Worm (Caenorhabditis elegans) whole organism, mixed stage, embryonic: ENCODE results near the gene spp-8.

ENCODE experiments used
- M03D4.4 ChIP-seq: sonication (generic microtip); optimal IDR thresholded peaks from 2 replicates; lab custom pipeline; 2017; ENCODE audit warnings: mild to moderate bottlenecking, missing genetic modification characterization, missing compliant biosample characterization
- bed-3 ChIP-seq: fragments of 200-800 bp; sonication (Bioruptor generic); optimal IDR thresholded peaks from 3 replicates; lab custom pipeline; 2018; ENCODE audit warnings: mild to moderate bottlenecking, missing genetic modification characterization, moderate library complexity, missing compliant biosample characterization
- blmp-1 ChIP-seq: fragments of 150-350 bp; optimal IDR thresholded peaks from 2 replicates; lab custom pipeline; 2014; ENCODE audit warnings: missing biosample characterization, missing genetic modification characterization
- ceh-39 ChIP-seq: fragments of 150-350 bp; optimal IDR thresholded peaks from 2 replicates; lab custom pipeline; 2014; ENCODE audit warnings: missing biosample characterization, missing genetic modification characterization
- ceh-43 ChIP-seq: fragments of 200-800 bp; sonication (Bioruptor generic); optimal IDR thresholded peaks from 2 replicates; lab custom pipeline; 2018; ENCODE audit warnings: mild to moderate bottlenecking, missing genetic modification characterization, moderate library complexity, missing compliant biosample characterization
- ceh-83 ChIP-seq: fragments of 200-800 bp; sonication (Bioruptor generic); optimal IDR thresholded peaks from 2 replicates; lab custom pipeline; 2018; ENCODE audit warnings: mild to moderate bottlenecking, missing genetic modification characterization, missing compliant biosample characterization
- ces-1 ChIP-seq: fragments of 150-350 bp; optimal IDR thresholded peaks from 2 replicates; lab custom pipeline; 2014; ENCODE audit warnings: missing biosample characterization, missing genetic modification reagents, missing genetic modification characterization
- cnd-1 ChIP-seq: fragments of 200-800 bp; sonication (Bioruptor generic); optimal IDR thresholded peaks from 2 replicates; lab custom pipeline; 2018; ENCODE audit warnings: mild to moderate bottlenecking, missing genetic modification characterization, missing compliant biosample characterization
- drap-1 ChIP-seq: fragments of 200-800 bp; sonication (Bioruptor generic); optimal IDR thresholded peaks from 3 replicates; lab custom pipeline; 2018; ENCODE audit warnings: mild to moderate bottlenecking, missing genetic modification characterization, missing compliant biosample characterization
- elt-1 ChIP-seq: sonication (generic microtip); optimal IDR thresholded peaks from 2 replicates; lab custom pipeline; 2017; ENCODE audit warnings: missing genetic modification characterization, mild to moderate bottlenecking, missing compliant biosample characterization, antibody characterized with exemption, moderate library complexity, borderline replicate concordance; ENCODE audit not compliant: insufficient read depth
- elt-3 ChIP-seq: fragments of 150-350 bp; optimal IDR thresholded peaks from 2 replicates; lab custom pipeline; 2014; ENCODE audit warnings: missing biosample characterization, missing genetic modification characterization
- flh-1 ChIP-seq: fragments of 200-800 bp; sonication (Bioruptor generic); optimal IDR thresholded peaks from 2 replicates; lab custom pipeline; 2018; ENCODE audit warnings: mild to moderate bottlenecking, missing genetic modification characterization, moderate library complexity, missing compliant biosample characterization
- lsy-2 ChIP-seq: fragments of 150-350 bp; optimal IDR thresholded peaks from 2 replicates; lab custom pipeline; 2014; ENCODE audit warnings: missing biosample characterization, missing genetic modification characterization
- mab-5 ChIP-seq: fragments of 150-350 bp; optimal IDR thresholded peaks from 2 replicates; lab custom pipeline; 2014; ENCODE audit warnings: missing biosample characterization, missing genetic modification characterization
- mep-1 ChIP-seq: fragments of 150-350 bp; optimal IDR thresholded peaks from 2 replicates; lab custom pipeline; 2017; ENCODE audit warnings: missing biosample characterization, missing genetic modification reagents, missing genetic modification characterization, inconsistent platforms
- nhr-12 ChIP-seq: fragments of 150-350 bp; optimal IDR thresholded peaks from 2 replicates; lab custom pipeline; 2014; ENCODE audit warnings: missing biosample characterization, missing genetic modification characterization
- nhr-2 ChIP-seq: fragments of 150-350 bp; optimal IDR thresholded peaks from 2 replicates; lab custom pipeline; 2014; ENCODE audit warnings: missing biosample characterization, missing genetic modification characterization
- nhr-28 ChIP-seq: fragments of 150-350 bp; optimal IDR thresholded peaks from 2 replicates; lab custom pipeline; 2014; ENCODE audit warnings: missing biosample characterization, missing genetic modification characterization
- nhr-76 ChIP-seq: sonication (generic microtip); optimal IDR thresholded peaks from 2 replicates; lab custom pipeline; 2017; ENCODE audit warnings: missing biosample characterization, missing genetic modification characterization
- pha-4 ChIP-seq: fragments of 150-350 bp; optimal IDR thresholded peaks from 2 replicates; lab custom pipeline; 2018; ENCODE audit warnings: missing biosample characterization, missing genetic modification reagents, missing genetic modification characterization
- sem-2 ChIP-seq: fragments of 200-800 bp; sonication (Bioruptor generic); optimal IDR thresholded peaks from 2 replicates; lab custom pipeline; 2018; ENCODE audit warnings: mild to moderate bottlenecking, missing genetic modification characterization, missing compliant biosample characterization
- snpc-4 ChIP-seq: fragments of 150-350 bp; optimal IDR thresholded peaks from 2 replicates; lab custom pipeline; 2014; ENCODE audit warnings: missing biosample characterization, missing genetic modification characterization
- tbx-8 ChIP-seq: fragments of 200-800 bp; sonication (Bioruptor generic); optimal IDR thresholded peaks from 2 replicates; lab custom pipeline; 2018; ENCODE audit warnings: mild to moderate bottlenecking, missing genetic modification characterization, moderate library complexity, missing compliant biosample characterization
- unc-120 ChIP-seq: sonication (generic microtip); optimal IDR thresholded peaks from 2 replicates; lab custom pipeline; 2017; ENCODE audit warnings: missing genetic modification characterization, missing compliant biosample characterization; ENCODE audit not compliant: poor library complexity, severe bottlenecking
- unc-39 ChIP-seq: fragments of 150-350 bp; optimal IDR thresholded peaks from 2 replicates; lab custom pipeline; 2014; ENCODE audit warnings: missing biosample characterization, missing genetic modification characterization
- unc-62 ChIP-seq: fragments of 150-350 bp; optimal IDR thresholded peaks from 2 replicates; lab custom pipeline; 2014; ENCODE audit warnings: missing biosample characterization, missing genetic modification reagents, missing genetic modification characterization
- zip-8 ChIP-seq: fragments of 150-350 bp; optimal IDR thresholded peaks from 2 replicates; lab custom pipeline; 2014; ENCODE audit warnings: missing biosample characterization, missing genetic modification characterization
- ztf-11 ChIP-seq: fragments of 150-350 bp; optimal IDR thresholded peaks from 2 replicates; lab custom pipeline; 2014; ENCODE audit warnings: missing biosample characterization, missing genetic modification characterization

The spp-8 gene

DNA sequence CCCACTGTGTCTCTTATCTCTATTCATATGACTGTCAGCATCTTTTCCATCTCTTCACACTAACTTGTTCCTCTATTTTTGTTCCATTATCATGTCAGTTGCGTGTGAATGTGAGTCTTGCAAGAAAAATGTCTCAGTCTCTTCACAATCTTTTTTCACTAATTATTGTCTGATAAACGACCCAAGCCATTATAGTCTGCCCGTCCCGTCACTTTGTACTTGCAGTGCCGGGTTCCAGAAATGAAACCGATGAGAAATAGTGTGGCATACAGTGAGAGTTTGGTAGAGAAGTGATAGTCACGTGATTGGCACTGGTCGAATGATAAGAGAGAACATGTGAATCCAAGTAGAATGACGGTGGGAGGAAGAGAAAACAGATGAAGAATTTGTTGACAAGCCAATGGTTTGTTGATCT is 46.1 kb downstream of the spp-8 start:
- TF ChIP-seq unc-62 (GFP tag; lab: Kevin White, UChicago) (peak; percentile 35), unc-120 (tag; lab: Kevin White, UChicago) (peak; percentile 22), pha-4 (tag; lab: Kevin White, UChicago) (no peak), elt-3 (tag; lab: Kevin White, UChicago) (peak; percentile 69), blmp-1 (tag; lab: Kevin White, UChicago) (no peak), nhr-2 (no peak)

DNA sequence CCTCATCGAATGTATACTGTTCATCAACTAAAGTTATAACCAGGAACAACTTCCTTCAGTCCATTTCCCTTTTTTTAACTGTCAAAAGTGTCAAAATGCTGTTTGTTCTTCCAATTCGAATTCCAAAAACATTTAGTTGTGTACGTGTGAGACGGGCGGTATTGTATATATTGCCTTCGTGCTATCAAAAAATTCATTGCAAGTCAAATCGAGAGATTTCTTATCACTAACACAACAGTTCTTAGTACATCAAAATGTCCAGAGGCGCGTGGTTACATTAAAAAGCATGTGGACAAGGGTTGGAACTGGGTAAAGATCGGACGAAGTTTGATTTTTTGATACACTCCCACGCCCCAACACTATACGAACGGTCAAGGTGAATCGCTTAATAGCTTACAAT is 46.9 kb downstream of the spp-8 start:
- no peak for TF ChIP-seq nhr-12 (tag; lab: Kevin White, UChicago)
- TF ChIP-seq unc-39: no peak
- TF ChIP-seq mep-1: no peak
- TF ChIP-seq ces-1: no peak
- TF ChIP-seq ceh-43 (GFP tag; lab: Kevin White, UChicago): no peak
- TF ChIP-seq ceh-39: no peak
- no peak for TF ChIP-seq unc-62 (GFP tag; lab: Kevin White, UChicago)
- no peak for TF ChIP-seq bed-3 (GFP tag; lab: Kevin White, UChicago)

- TF ChIP-seq cnd-1 (tag; lab: Kevin White, UChicago) (no peak), ztf-11 (no peak), blmp-1 (tag; lab: Kevin White, UChicago) (no peak), nhr-28 (tag; lab: Kevin White, UChicago) (no peak), zip-8 (tag; lab: Kevin White, UChicago) (no peak), unc-39 (no peak), sem-2 (no peak), ces-1 (no peak), mab-5 (tag; lab: Kevin White, UChicago) (no peak), elt-3 (tag; lab: Kevin White, UChicago) (no peak), drap-1 (GFP tag; lab: Kevin White, UChicago) (no peak), tbx-8 (GFP tag; lab: Kevin White, UChicago) (no peak), nhr-2 (no peak), ceh-83 (GFP tag; lab: Kevin White, UChicago) (no peak), ceh-39 (no peak), bed-3 (GFP tag; lab: Kevin White, UChicago) (no peak), elt-1 (no peak), unc-62 (GFP tag; lab: Kevin White, UChicago) (no peak), flh-1 (GFP tag; lab: Kevin White, UChicago) (no peak)
These were observed 47.6 kb downstream of the spp-8 start for ce11 chrIV:8529039-8529438.

DNA sequence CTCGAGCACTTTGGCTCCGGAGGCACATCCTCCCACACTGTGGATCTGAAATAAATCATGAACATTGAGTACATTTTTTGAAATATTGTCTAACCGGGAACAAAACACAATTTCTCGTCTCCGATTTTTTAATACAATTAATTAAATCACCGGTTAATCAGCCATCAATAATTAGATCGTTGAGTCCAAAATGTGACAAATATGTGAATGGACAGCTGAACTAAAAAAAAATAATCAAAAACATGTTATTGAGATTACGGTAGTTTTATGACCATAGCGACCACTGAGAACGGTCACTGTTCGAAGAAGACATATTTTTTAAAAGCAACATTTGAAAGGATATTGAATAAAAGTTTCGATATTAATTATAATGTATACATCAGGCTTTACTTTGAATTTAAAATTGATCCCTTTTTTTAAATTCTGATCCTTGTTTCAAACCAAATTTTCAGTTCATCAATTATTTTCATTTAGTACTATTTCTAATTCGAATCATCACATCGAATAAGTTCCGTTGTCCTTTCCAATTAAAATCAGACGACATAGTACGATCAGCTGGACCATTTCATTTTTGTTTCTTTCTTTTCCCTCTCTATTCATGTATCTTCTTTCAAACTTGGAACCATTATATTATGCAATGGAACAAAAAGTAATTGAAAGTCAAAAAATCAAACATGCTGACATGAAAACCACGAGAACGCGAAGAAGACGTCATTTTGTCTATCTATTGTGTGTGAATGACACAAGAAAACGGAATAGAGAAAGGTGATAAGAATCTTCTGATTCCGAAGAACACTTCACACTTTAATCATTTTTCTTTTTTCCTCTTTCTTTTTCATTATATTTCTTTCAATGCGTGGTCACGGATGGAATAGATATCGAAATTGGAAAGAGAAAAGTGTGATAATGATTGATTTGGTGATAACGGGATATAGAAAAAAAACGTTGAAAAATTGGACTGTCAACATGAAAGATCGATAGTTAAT is 48.9 kb downstream of the spp-8 start:
- no peak for TF ChIP-seq nhr-2
- TF ChIP-seq blmp-1 (tag; lab: Kevin White, UChicago): peak; percentile 61
- peak; percentile 84 for TF ChIP-seq elt-3 (tag; lab: Kevin White, UChicago)

DNA sequence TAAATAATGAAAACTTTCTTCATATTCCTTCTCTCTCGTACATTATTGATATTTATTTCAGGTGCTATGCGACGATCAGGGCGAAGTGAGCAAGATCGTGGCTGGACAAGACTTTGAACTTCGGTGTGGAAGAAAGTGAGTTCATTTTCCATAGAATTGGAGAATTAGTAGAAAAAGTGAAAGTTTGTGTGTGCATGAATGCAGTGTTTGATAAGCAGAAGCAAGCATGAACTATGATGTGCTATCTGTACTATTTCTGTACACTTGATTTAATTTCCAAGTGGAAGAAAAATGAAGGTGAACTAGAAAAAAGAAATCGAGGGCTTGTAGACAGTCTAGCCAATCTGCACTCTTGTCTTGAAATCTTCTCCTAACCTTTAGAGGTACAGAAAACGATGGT is 50.6 kb downstream of the spp-8 start:
- TF ChIP-seq nhr-12 (tag; lab: Kevin White, UChicago) (no peak), M03D4.4 (no peak), ceh-43 (GFP tag; lab: Kevin White, UChicago) (no peak), nhr-28 (tag; lab: Kevin White, UChicago) (no peak), flh-1 (GFP tag; lab: Kevin White, UChicago) (no peak), ztf-11 (no peak), unc-39 (no peak), zip-8 (tag; lab: Kevin White, UChicago) (no peak), mab-5 (tag; lab: Kevin White, UChicago) (no peak), unc-62 (GFP tag; lab: Kevin White, UChicago) (no peak), lsy-2 (tag; lab: Kevin White, UChicago) (no peak), nhr-76 (tag; lab: Kevin White, UChicago) (no peak), ceh-39 (no peak), snpc-4 (tag; lab: Kevin White, UChicago) (no peak)
